Fruit fly (Drosophila melanogaster) whole organism, pupa: ENCODE data around the gene CG10479.

Source experiments
- CG10348 ChIP-seq: fragments of 200-800 bp; sonication (Bioruptor generic); IDR thresholded peaks from 2 replicates; pipeline ENCODE4 v1.3.6; 2022; ENCODE audit warnings: missing biosample characterization, missing genetic modification characterization
- CG12605 ChIP-seq: fragments of 200-800 bp; sonication (Bioruptor generic); IDR thresholded peaks from 2 replicates; pipeline ENCODE4 v1.3.6; 2022; ENCODE audit warnings: missing biosample characterization, missing genetic modification characterization
- CG13204 ChIP-seq: fragments of 200-800 bp; sonication (Bioruptor generic); optimal IDR thresholded peaks from 2 replicates; lab custom pipeline; 2018; ENCODE audit warnings: missing biosample characterization, mild to moderate bottlenecking, missing genetic modification characterization, moderate library complexity
- CG14655 ChIP-seq: fragments of 200-800 bp; sonication (Bioruptor generic); optimal IDR thresholded peaks from 3 replicates; lab custom pipeline; 2017; ENCODE audit warnings: mild to moderate bottlenecking, missing biosample characterization, missing genetic modification reagents, missing genetic modification characterization
- CG15710 ChIP-seq: fragments of 200-800 bp; sonication (Bioruptor generic); optimal IDR thresholded peaks from 2 replicates; lab custom pipeline; 2018; ENCODE audit warnings: missing biosample characterization, mild to moderate bottlenecking, missing genetic modification characterization, moderate library complexity
- CG17806 ChIP-seq: fragments of 200-800 bp; sonication (Bioruptor generic); optimal IDR thresholded peaks from 2 replicates; lab custom pipeline; 2018; ENCODE audit warnings: missing biosample characterization, mild to moderate bottlenecking, missing genetic modification characterization, moderate library complexity
- CG32121 ChIP-seq: fragments of 200-800 bp; sonication (Bioruptor generic); IDR thresholded peaks from 2 replicates; pipeline ENCODE4 v1.3.6; 2022; ENCODE audit warnings: missing biosample characterization, missing genetic modification characterization
- CG34367 ChIP-seq: fragments of 200-800 bp; sonication (Bioruptor generic); optimal IDR thresholded peaks from 2 replicates; lab custom pipeline; 2018; ENCODE audit warnings: missing biosample characterization, mild to moderate bottlenecking, missing genetic modification characterization
- CG4496 ChIP-seq: fragments of 200-800 bp; sonication (Bioruptor generic); IDR thresholded peaks from 3 replicates; pipeline ENCODE4 v1.3.6; 2022; ENCODE audit warnings: missing biosample characterization, missing genetic modification characterization
- CG8159 ChIP-seq: fragments of 200-800 bp; sonication (Bioruptor generic); optimal IDR thresholded peaks from 3 replicates; lab custom pipeline; 2018; ENCODE audit warnings: missing biosample characterization, mild to moderate bottlenecking, missing genetic modification characterization, moderate library complexity
- CG8301 ChIP-seq: fragments of 200-800 bp; sonication (Bioruptor generic); optimal IDR thresholded peaks from 2 replicates; lab custom pipeline; 2018; ENCODE audit warnings: missing biosample characterization, mild to moderate bottlenecking, missing genetic modification characterization
- CG9948 ChIP-seq: fragments of 200-800 bp; sonication (Bioruptor generic); optimal IDR thresholded peaks from 2 replicates; lab custom pipeline; 2018; ENCODE audit warnings: missing biosample characterization, mild to moderate bottlenecking, missing genetic modification characterization, moderate library complexity
- D1 ChIP-seq: fragments of 200-800 bp; sonication (Bioruptor generic); optimal IDR thresholded peaks from 2 replicates; lab custom pipeline; 2018; ENCODE audit warnings: missing biosample characterization, mild to moderate bottlenecking, missing genetic modification characterization, moderate library complexity
- EcR ChIP-seq: fragments of 200-800 bp; sonication (Bioruptor generic); optimal IDR thresholded peaks from 3 replicates; lab custom pipeline; 2019; ENCODE audit warnings: missing biosample characterization, missing genetic modification characterization, mild to moderate bottlenecking, moderate library complexity, missing genetic modification reagents
- Ets98B ChIP-seq: fragments of 200-800 bp; sonication (Bioruptor generic); IDR thresholded peaks from 2 replicates; pipeline ENCODE4 v1.3.6; 2022; ENCODE audit warnings: missing biosample characterization, missing genetic modification characterization
- Pif1A ChIP-seq: fragments of 200-800 bp; sonication (Bioruptor generic); optimal IDR thresholded peaks from 3 replicates; lab custom pipeline; 2016; ENCODE audit warnings: missing biosample characterization, missing genetic modification characterization
- Pif1B ChIP-seq: fragments of 200-800 bp; sonication (Bioruptor generic); optimal IDR thresholded peaks from 3 replicates; lab custom pipeline; 2016; ENCODE audit warnings: missing biosample characterization, missing genetic modification characterization
- Snoo ChIP-seq: fragments of 200-800 bp; sonication (Bioruptor generic); optimal IDR thresholded peaks from 3 replicates; lab custom pipeline; 2017; ENCODE audit warnings: missing biosample characterization, mild to moderate bottlenecking, missing genetic modification characterization, inconsistent platforms
- fd96Ca ChIP-seq: fragments of 200-800 bp; sonication (Bioruptor generic); IDR thresholded peaks from 3 replicates; pipeline ENCODE4 v1.3.6; 2022; ENCODE audit warnings: missing biosample characterization, missing genetic modification characterization
- gl ChIP-seq: fragments of 200-800 bp; sonication (Bioruptor generic); optimal IDR thresholded peaks from 2 replicates; lab custom pipeline; 2018; ENCODE audit warnings: missing biosample characterization, mild to moderate bottlenecking, missing genetic modification characterization
- rn ChIP-seq: fragments of 200-800 bp; sonication (Bioruptor generic); IDR thresholded peaks from 2 replicates; pipeline ENCODE4 v1.3.6; 2022; ENCODE audit warnings: missing biosample characterization, missing genetic modification characterization

CG10479 gene

dm6 chr3L:5952132-5952531 lies 23.7 kb downstream of the CG10479 start:
- TF ChIP-seq CG32121 (GFP tag; lab: Robert Waterston, UW) (no peak), gl (no peak), Ets98B (GFP tag; lab: Robert Waterston, UW) (no peak), CG14655 (GFP tag; lab: Kevin White, UChicago) (peak; percentile 78), CG12605 (GFP tag; lab: Robert Waterston, UW) (peak; percentile 20; the same call in 1 of the 2 replicates), CG8159 (tag; lab: Kevin White, UChicago) (peak; percentile 67), Pif1B (GFP tag; lab: Kevin White, UChicago) (peak; percentile 13), rn (GFP tag; lab: Robert Waterston, UW) (no peak), CG8301 (tag; lab: Kevin White, UChicago) (peak; percentile 74), CG9948 (tag; lab: Kevin White, UChicago) (peak; percentile 58), Pif1A (no peak), CG10348 (no peak), Snoo (tag; lab: Kevin White, UChicago) (peak; percentile 5), EcR (no peak), fd96Ca (no peak), CG4496 (GFP tag; lab: Robert Waterston, UW) (no peak), CG13204 (GFP tag; lab: Kevin White, UChicago) (no peak), CG15710 (tag; lab: Kevin White, UChicago) (peak; percentile 12), D1 (tag; lab: Kevin White, UChicago) (no peak), CG34367 (tag; lab: Kevin White, UChicago) (no peak), CG17806 (peak; percentile 47)

- peak; percentile 14 for TF ChIP-seq EcR
- TF ChIP-seq CG4496 (GFP tag; lab: Robert Waterston, UW): peak; percentile 50; the same call in 1 of the 3 replicates
- no peak for TF ChIP-seq gl
- no peak for TF ChIP-seq CG12605 (GFP tag; lab: Robert Waterston, UW)
- TF ChIP-seq CG8159 (tag; lab: Kevin White, UChicago): no peak
- TF ChIP-seq D1 (tag; lab: Kevin White, UChicago): no peak
- peak; percentile 36 for TF ChIP-seq CG13204 (GFP tag; lab: Kevin White, UChicago)
- TF ChIP-seq rn (GFP tag; lab: Robert Waterston, UW): no peak
- TF ChIP-seq Ets98B (GFP tag; lab: Robert Waterston, UW): peak; percentile 51; the same call in 1 of the 2 replicates
- TF ChIP-seq CG9948 (tag; lab: Kevin White, UChicago): no peak
- TF ChIP-seq Snoo (tag; lab: Kevin White, UChicago): no peak
Observed at dm6 chr3L:5950467-5950866, 25.3 kb downstream of the CG10479 start, which contains the start of gene Egfrap. Egfrap (minus strand) TSS chr3L:5950658.

dm6 chr3L:5947110-5947731 lies 28.6 kb downstream of the CG10479 start:
- TF ChIP-seq CG13204 (GFP tag; lab: Kevin White, UChicago): no peak
- TF ChIP-seq CG9948 (tag; lab: Kevin White, UChicago): no peak
- TF ChIP-seq D1 (tag; lab: Kevin White, UChicago): no peak
- no peak for TF ChIP-seq CG8301 (tag; lab: Kevin White, UChicago)
- TF ChIP-seq Snoo (tag; lab: Kevin White, UChicago): no peak
- TF ChIP-seq Ets98B (GFP tag; lab: Robert Waterston, UW): no peak
- TF ChIP-seq EcR: no peak
- no peak for TF ChIP-seq CG8159 (tag; lab: Kevin White, UChicago)
- TF ChIP-seq rn (GFP tag; lab: Robert Waterston, UW): no peak
- TF ChIP-seq CG32121 (GFP tag; lab: Robert Waterston, UW): no peak
- no peak for TF ChIP-seq gl
- no peak for TF ChIP-seq Pif1A
- no peak for TF ChIP-seq CG12605 (GFP tag; lab: Robert Waterston, UW)
- no peak for TF ChIP-seq fd96Ca
- no peak for TF ChIP-seq CG34367 (tag; lab: Kevin White, UChicago)

dm6 chr3L:5945571-5945970 lies 30.2 kb downstream of the CG10479 start:
- TF ChIP-seq CG14655 (GFP tag; lab: Kevin White, UChicago) (peak; percentile 78), fd96Ca (no peak), CG17806 (peak; percentile 61), CG32121 (GFP tag; lab: Robert Waterston, UW) (peak; percentile 53; the same call in 1 of the 2 replicates), EcR (no peak), CG15710 (tag; lab: Kevin White, UChicago) (peak; percentile 56), CG4496 (GFP tag; lab: Robert Waterston, UW) (0 out of 3 replicates have a peak, but pooled peaks have one; percentile 38), CG8159 (tag; lab: Kevin White, UChicago) (peak; percentile 70), rn (GFP tag; lab: Robert Waterston, UW) (no peak), Pif1A (no peak), CG8301 (tag; lab: Kevin White, UChicago) (peak; percentile 66), gl (no peak), Snoo (tag; lab: Kevin White, UChicago) (no peak), CG9948 (tag; lab: Kevin White, UChicago) (peak; percentile 52), Pif1B (GFP tag; lab: Kevin White, UChicago) (no peak), CG10348 (no peak), CG34367 (tag; lab: Kevin White, UChicago) (peak; percentile 15), D1 (tag; lab: Kevin White, UChicago) (no peak), CG13204 (GFP tag; lab: Kevin White, UChicago) (no peak), CG12605 (GFP tag; lab: Robert Waterston, UW) (peak; percentile 22; the same call in 1 of the 2 replicates), Ets98B (GFP tag; lab: Robert Waterston, UW) (peak; percentile 53; the same call in 1 of the 2 replicates)

dm6 chr3L:5943348-5943904 lies 32.4 kb downstream of the CG10479 start:
- TF ChIP-seq EcR: peak; percentile 71
- TF ChIP-seq CG9948 (tag; lab: Kevin White, UChicago): peak; percentile 16
- TF ChIP-seq Pif1A: peak; percentile 70
- TF ChIP-seq CG32121 (GFP tag; lab: Robert Waterston, UW): no peak
- no peak for TF ChIP-seq CG10348
- no peak for TF ChIP-seq Ets98B (GFP tag; lab: Robert Waterston, UW)
- peak; percentile 20 for TF ChIP-seq CG17806
- TF ChIP-seq Pif1B (GFP tag; lab: Kevin White, UChicago): peak; percentile 54
- TF ChIP-seq D1 (tag; lab: Kevin White, UChicago): no peak
- TF ChIP-seq CG13204 (GFP tag; lab: Kevin White, UChicago): peak; percentile 75
- peak; percentile 46 for TF ChIP-seq CG14655 (GFP tag; lab: Kevin White, UChicago)
- TF ChIP-seq CG12605 (GFP tag; lab: Robert Waterston, UW): no peak; the same call in none of the 2 replicates
- TF ChIP-seq CG8301 (tag; lab: Kevin White, UChicago): peak; percentile 39
- TF ChIP-seq CG15710 (tag; lab: Kevin White, UChicago): peak; percentile 14
- TF ChIP-seq CG8159 (tag; lab: Kevin White, UChicago): peak; percentile 41
- TF ChIP-seq gl: peak; percentile 51
- peak; percentile 13 for TF ChIP-seq CG34367 (tag; lab: Kevin White, UChicago)
- TF ChIP-seq rn (GFP tag; lab: Robert Waterston, UW): no peak
- TF ChIP-seq CG4496 (GFP tag; lab: Robert Waterston, UW): peak; percentile 61; the same call in 1 of the 3 replicates
- TF ChIP-seq Snoo (tag; lab: Kevin White, UChicago): no peak
- peak; percentile 34; the same call in 1 of the 3 replicates for TF ChIP-seq fd96Ca
- TF ChIP-seq, all 21 proteins: peak for 14
